Fruit fly (Drosophila melanogaster) whole organism, embryonic: ENCODE measurements around the gene CG9662.

Experiments
- ATbp ChIP-seq: fragments of 200-800 bp; sonication (Bioruptor generic); optimal IDR thresholded peaks from 2 replicates; lab custom pipeline; 2017; ENCODE audit warnings: missing biosample characterization, mild to moderate bottlenecking, missing genetic modification characterization, missing genetic modification reagents
- Aef1 ChIP-seq: fragments of 200-800 bp; sonication (Bioruptor generic); IDR thresholded peaks from 3 replicates; pipeline ENCODE4 v1.3.6; 2022; ENCODE audit warnings: missing biosample characterization, missing genetic modification characterization
- Atf-2 ChIP-seq: fragments of 200-800 bp; sonication (Bioruptor generic); optimal IDR thresholded peaks from 2 replicates; lab custom pipeline; 2016; ENCODE audit warnings: missing biosample characterization, missing genetic modification characterization
- CG10147 ChIP-seq: fragments of 200-800 bp; sonication (Bioruptor generic); optimal IDR thresholded peaks from 2 replicates; lab custom pipeline; 2019; ENCODE audit warnings: missing biosample characterization, mild to moderate bottlenecking, missing genetic modification characterization, moderate library complexity
- CG10209 ChIP-seq: fragments of 200-800 bp; sonication (Bioruptor generic); optimal IDR thresholded peaks from 3 replicates; lab custom pipeline; 2017; ENCODE audit warnings: missing biosample characterization, mild to moderate bottlenecking, missing genetic modification characterization, missing genetic modification reagents
- CG10979 ChIP-seq: fragments of 200-800 bp; sonication (Bioruptor generic); optimal IDR thresholded peaks from 2 replicates; lab custom pipeline; 2018; ENCODE audit warnings: missing biosample characterization, mild to moderate bottlenecking, missing genetic modification characterization, moderate library complexity
- CG11247 ChIP-seq: fragments of 200-800 bp; sonication (Bioruptor generic); IDR thresholded peaks from 2 replicates; pipeline ENCODE4 v1.3.6; 2022; ENCODE audit warnings: missing biosample characterization, missing genetic modification characterization
- CG12236 ChIP-seq: fragments of 200-800 bp; sonication (Bioruptor generic); optimal IDR thresholded peaks from 2 replicates; lab custom pipeline; 2016; ENCODE audit warnings: missing biosample characterization, missing genetic modification characterization
- CG12659 ChIP-seq: fragments of 200-800 bp; sonication (Bioruptor generic); optimal IDR thresholded peaks from 3 replicates; lab custom pipeline; 2017; ENCODE audit warnings: mild to moderate bottlenecking, missing biosample characterization, missing genetic modification reagents, missing genetic modification characterization
- CG13287 ChIP-seq: fragments of 200-800 bp; sonication (Bioruptor generic); IDR thresholded peaks from 2 replicates; pipeline ENCODE4 v1.3.6; 2022; ENCODE audit warnings: missing biosample characterization, missing genetic modification characterization; ENCODE audit not compliant: partially characterized antibody
- CG1529 ChIP-seq: fragments of 200-800 bp; sonication (Bioruptor generic); optimal IDR thresholded peaks from 3 replicates; lab custom pipeline; 2018; ENCODE audit warnings: missing biosample characterization, missing genetic modification characterization
- CG15696 ChIP-seq: fragments of 200-800 bp; sonication (Bioruptor generic); optimal IDR thresholded peaks from 2 replicates; lab custom pipeline; 2019; ENCODE audit warnings: missing biosample characterization, mild to moderate bottlenecking, missing genetic modification characterization, moderate library complexity
- CG1832 ChIP-seq: fragments of 200-800 bp; sonication (Bioruptor generic); optimal IDR thresholded peaks from 2 replicates; lab custom pipeline; 2017; ENCODE audit warnings: missing biosample characterization, mild to moderate bottlenecking, missing genetic modification characterization, inconsistent platforms
- CG18476 ChIP-seq: fragments of 200-800 bp; sonication (Bioruptor generic); optimal IDR thresholded peaks from 2 replicates; lab custom pipeline; 2016; ENCODE audit warnings: missing biosample characterization, mild to moderate bottlenecking, missing genetic modification characterization
- CG2875 ChIP-seq: fragments of 200-800 bp; sonication (Bioruptor generic); optimal IDR thresholded peaks from 2 replicates; lab custom pipeline; 2017; ENCODE audit warnings: missing biosample characterization, mild to moderate bottlenecking, missing genetic modification characterization, missing genetic modification reagents
- CG3163 ChIP-seq: fragments of 200-800 bp; sonication (Bioruptor generic); optimal IDR thresholded peaks from 3 replicates; lab custom pipeline; 2016; ENCODE audit warnings: missing biosample characterization, missing genetic modification characterization
- CG5953 ChIP-seq: fragments of 200-800 bp; sonication (Bioruptor generic); IDR thresholded peaks from 2 replicates; pipeline ENCODE4 v1.3.6; 2022; ENCODE audit warnings: missing biosample characterization, missing genetic modification characterization
- CG6854 ChIP-seq: fragments of 200-800 bp; sonication (Bioruptor generic); optimal IDR thresholded peaks from 3 replicates; lab custom pipeline; 2017; ENCODE audit warnings: missing biosample characterization, mild to moderate bottlenecking, missing genetic modification characterization
- CG7786 ChIP-seq: fragments of 200-800 bp; sonication (Bioruptor generic); optimal IDR thresholded peaks from 2 replicates; lab custom pipeline; 2016; ENCODE audit warnings: missing biosample characterization, missing genetic modification characterization
- CG7839 ChIP-seq: fragments of 200-800 bp; sonication (Bioruptor generic); optimal IDR thresholded peaks from 3 replicates; lab custom pipeline; 2018; ENCODE audit warnings: missing biosample characterization, mild to moderate bottlenecking, missing genetic modification characterization, moderate library complexity
- CG8089 ChIP-seq: fragments of 200-800 bp; sonication (Bioruptor generic); optimal IDR thresholded peaks from 3 replicates; lab custom pipeline; 2016; ENCODE audit warnings: missing biosample characterization, missing genetic modification characterization
- CG8944 ChIP-seq: fragments of 200-800 bp; sonication (Bioruptor generic); optimal IDR thresholded peaks from 3 replicates; lab custom pipeline; 2016; ENCODE audit warnings: missing biosample characterization, missing genetic modification characterization
- CoRest ChIP-seq: fragments of 200-800 bp; sonication (Bioruptor generic); optimal IDR thresholded peaks from 3 replicates; lab custom pipeline; 2018; ENCODE audit warnings: missing biosample characterization, mild to moderate bottlenecking, missing genetic modification characterization, moderate library complexity
- D19A ChIP-seq: fragments of 200-800 bp; optimal IDR thresholded peaks from 3 replicates; lab custom pipeline; 2019; ENCODE audit warnings: missing biosample characterization, mild to moderate bottlenecking, missing genetic modification characterization, moderate library complexity
- HLH3B ChIP-seq: fragments of 200-800 bp; sonication (Bioruptor generic); IDR thresholded peaks from 2 replicates; pipeline ENCODE4 v1.3.6; 2022; ENCODE audit warnings: missing biosample characterization, missing genetic modification characterization
- Hmx ChIP-seq: fragments of 200-800 bp; sonication (Bioruptor generic); optimal IDR thresholded peaks from 2 replicates; lab custom pipeline; 2016; ENCODE audit warnings: missing biosample characterization, missing genetic modification characterization
- MESR4 ChIP-seq: fragments of 200-800 bp; sonication (Bioruptor generic); optimal IDR thresholded peaks from 2 replicates; lab custom pipeline; 2018; ENCODE audit warnings: missing biosample characterization, mild to moderate bottlenecking, missing genetic modification characterization, moderate library complexity
- NK7.1 ChIP-seq: fragments of 200-800 bp; sonication (Bioruptor generic); optimal IDR thresholded peaks from 3 replicates; lab custom pipeline; 2016; ENCODE audit warnings: missing biosample characterization, missing genetic modification characterization
- NfI ChIP-seq: fragments of 200-800 bp; sonication (Bioruptor generic); optimal IDR thresholded peaks from 3 replicates; lab custom pipeline; 2018; ENCODE audit warnings: missing biosample characterization, mild to moderate bottlenecking, missing genetic modification characterization, moderate library complexity
- Side ChIP-seq: fragments of 200-800 bp; sonication (Bioruptor generic); optimal IDR thresholded peaks from 2 replicates; lab custom pipeline; 2016; ENCODE audit warnings: missing biosample characterization, missing genetic modification characterization
- Taf1 ChIP-seq: fragments of 200-800 bp; sonication (Bioruptor generic); IDR thresholded peaks from 2 replicates; pipeline ENCODE4 v1.3.6; 2022; ENCODE audit warnings: missing biosample characterization, missing genetic modification characterization
- Trl ChIP-seq, 3 experiments: fragments of >200 bp in 2 of 3; fragments of 200-800 bp in 1 of 3; sonication (Bioruptor generic) in 1 of 3; optimal IDR thresholded peaks; 2 replicates in 1 of 3; 3 replicates in 2 of 3; lab custom pipeline; 2016 to 2017; ENCODE audit warnings: missing biosample characterization in 1 of 3, missing genetic modification characterization in 1 of 3
- dpn ChIP-seq, 2 experiments: fragments of 200-800 bp; sonication (Bioruptor generic); optimal IDR thresholded peaks; 3 replicates each; lab custom pipeline; 2016; ENCODE audit warnings: missing biosample characterization in 2 of 2, missing genetic modification characterization in 2 of 2
- dysf ChIP-seq: fragments of 200-800 bp; sonication (Bioruptor generic); IDR thresholded peaks from 3 replicates; pipeline ENCODE4 v1.3.6; 2022; ENCODE audit warnings: missing biosample characterization, missing genetic modification characterization
- fd96Cb ChIP-seq: fragments of 200-800 bp; sonication (Bioruptor generic); optimal IDR thresholded peaks from 2 replicates; lab custom pipeline; 2018; ENCODE audit warnings: missing biosample characterization, mild to moderate bottlenecking, missing genetic modification characterization, moderate library complexity
- gem ChIP-seq: fragments of 200-800 bp; sonication (Bioruptor generic); optimal IDR thresholded peaks from 2 replicates; lab custom pipeline; 2019; ENCODE audit warnings: missing biosample characterization, mild to moderate bottlenecking, missing genetic modification characterization, moderate library complexity
- grau ChIP-seq: fragments of 200-800 bp; optimal IDR thresholded peaks from 3 replicates; lab custom pipeline; 2019; ENCODE audit warnings: missing biosample characterization, mild to moderate bottlenecking, missing genetic modification characterization, moderate library complexity
- lmd ChIP-seq: fragments of 200-800 bp; sonication (Bioruptor generic); IDR thresholded peaks from 2 replicates; pipeline ENCODE4 v1.3.6; 2022; ENCODE audit warnings: missing biosample characterization, missing genetic modification characterization
- lov ChIP-seq, 2 experiments: fragments of 200-800 bp in 1 of 2; fragments of >200 bp in 1 of 2; sonication (Bioruptor generic) in 1 of 2; IDR thresholded peaks in 1 of 2; optimal IDR thresholded peaks in 1 of 2; 2 replicates in 1 of 2; 3 replicates in 1 of 2; pipeline versions ENCODE4 v1.3.6 to Lab custom; 2017 to 2022; ENCODE audit warnings: missing biosample characterization in 1 of 2, missing genetic modification characterization in 1 of 2
- mld ChIP-seq: fragments of 200-800 bp; sonication (Bioruptor generic); IDR thresholded peaks from 3 replicates; pipeline ENCODE4 v1.3.6; 2022; ENCODE audit warnings: missing biosample characterization, missing genetic modification characterization; ENCODE audit not compliant: partially characterized antibody
- nau ChIP-seq: fragments of 200-800 bp; sonication (Bioruptor generic); optimal IDR thresholded peaks from 3 replicates; lab custom pipeline; 2017; ENCODE audit warnings: missing biosample characterization, mild to moderate bottlenecking, missing genetic modification characterization, missing genetic modification reagents
- tgo ChIP-seq: fragments of 200-800 bp; sonication (Bioruptor generic); IDR thresholded peaks from 3 replicates; pipeline ENCODE4 v1.3.6; 2022; ENCODE audit warnings: missing biosample characterization, missing genetic modification characterization
- tna ChIP-seq: fragments of 200-800 bp; sonication (Bioruptor generic); IDR thresholded peaks from 2 replicates; pipeline ENCODE4 v1.3.6; 2022; ENCODE audit warnings: missing biosample characterization, missing genetic modification characterization; ENCODE audit not compliant: partially characterized antibody
- toy ChIP-seq: fragments of 200-800 bp; sonication (Bioruptor generic); IDR thresholded peaks from 2 replicates; pipeline ENCODE4 v1.3.6; 2022; ENCODE audit warnings: missing biosample characterization, missing genetic modification characterization
- twi ChIP-seq: fragments of 200-800 bp; optimal IDR thresholded peaks from 2 replicates; lab custom pipeline; 2019; ENCODE audit warnings: missing biosample characterization, mild to moderate bottlenecking, missing genetic modification characterization, moderate library complexity
- tx ChIP-seq: fragments of 200-800 bp; sonication (Bioruptor generic); optimal IDR thresholded peaks from 2 replicates; lab custom pipeline; 2016; ENCODE audit warnings: missing biosample characterization, missing genetic modification characterization
- vvl ChIP-seq: fragments of 200-800 bp; sonication (Bioruptor generic); IDR thresholded peaks from 2 replicates; pipeline ENCODE4 v1.3.6; 2022; ENCODE audit warnings: missing biosample characterization, missing genetic modification characterization
- zfh2 ChIP-seq: fragments of 200-800 bp; sonication (Bioruptor generic); optimal IDR thresholded peaks from 2 replicates; lab custom pipeline; 2016; ENCODE audit warnings: missing biosample characterization, missing genetic modification characterization

CG9662 gene

DNA sequence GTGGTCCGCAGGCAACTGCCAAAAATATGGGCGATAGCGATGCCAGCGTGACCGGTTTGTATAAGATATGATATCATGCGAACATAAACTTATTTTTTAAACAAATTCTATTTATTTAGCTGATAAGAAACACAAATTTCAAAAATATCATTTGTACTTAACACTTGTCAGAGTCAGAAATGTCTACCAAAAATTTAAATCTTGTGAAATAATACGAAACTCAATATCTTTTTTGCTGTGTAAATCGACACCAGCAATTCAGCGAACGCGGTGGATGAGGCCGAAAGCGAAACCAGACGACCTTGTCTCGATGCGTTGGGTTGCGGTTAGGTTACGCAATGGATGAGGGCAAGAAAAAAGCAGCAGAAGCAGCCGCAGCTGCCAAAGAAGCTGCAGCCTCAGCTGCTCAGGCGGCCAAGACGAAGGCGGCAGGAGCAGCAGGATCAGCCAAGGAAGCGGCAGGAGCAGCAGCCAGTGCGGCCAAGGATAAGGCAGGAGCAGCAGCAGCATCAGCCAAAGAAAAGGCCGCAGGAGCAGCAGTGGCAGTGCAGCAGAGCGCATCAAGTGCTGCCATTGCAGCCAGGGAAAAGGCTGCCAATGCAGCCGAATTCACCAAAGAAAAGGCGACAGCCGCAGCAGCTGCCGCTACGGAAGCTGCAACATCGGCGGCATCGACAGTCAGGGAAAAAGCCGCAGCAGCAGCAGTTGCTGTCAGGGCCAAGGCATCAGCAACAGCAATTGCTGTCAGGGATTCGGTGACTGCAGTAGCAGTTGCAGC is 40.2 kb upstream of the CG9662 start, which contains the start of gene CG31952 (continued):
- TF ChIP-seq NfI (GFP tag; lab: Kevin White, UChicago) (no peak), CG3163 (GFP tag; lab: Kevin White, UChicago) (no peak), NK7.1 (GFP tag; lab: Kevin White, UChicago) (no peak), dpn (GFP tag; optimal IDR thresholded peaks at IDR 0.05; lab: Kevin White, UChicago) (no peak), CG10979 (tag; lab: Kevin White, UChicago) (no peak), Aef1 (GFP tag; lab: Robert Waterston, UW) (peak; percentile 49; the same call in 2 of the 3 replicates), CG2875 (GFP tag; lab: Kevin White, UChicago) (no peak), Hmx (GFP tag; lab: Kevin White, UChicago) (no peak), CG10209 (GFP tag; lab: Kevin White, UChicago) (no peak), CG1832 (GFP tag; lab: Kevin White, UChicago) (no peak), tx (GFP tag; lab: Kevin White, UChicago) (no peak), CG12659 (GFP tag; lab: Kevin White, UChicago) (no peak), CG8944 (GFP tag; lab: Kevin White, UChicago) (no peak), gem (tag; lab: Kevin White, UChicago) (peak; percentile 21), CG7839 (tag; lab: Kevin White, UChicago) (peak; percentile 32), MESR4 (GFP tag; lab: Kevin White, UChicago) (no peak), toy (GFP tag; lab: Robert Waterston, UW) (no peak), lov (optimal IDR thresholded peaks at IDR 0.05; lab: Kevin White, UChicago) (no peak), lov (GFP tag; IDR thresholded peaks at IDR 0.05; lab: Robert Waterston, UW) (no peak), tna (GFP tag; lab: Robert Waterston, UW) (no peak), Trl (optimal IDR thresholded peaks at IDR 0.05; lab: Kevin White, UChicago) (no peak), Trl (GFP tag; optimal IDR thresholded peaks at IDR 0.05; lab: Kevin White, UChicago) (no peak), HLH3B (no peak), twi (tag; lab: Kevin White, UChicago) (no peak), CG10147 (no peak), fd96Cb (no peak), lmd (GFP tag; lab: Robert Waterston, UW) (0 out of 2 replicates have a peak, but pooled peaks have one; percentile 6), tgo (GFP tag; lab: Robert Waterston, UW) (no peak), CG15696 (tag; lab: Kevin White, UChicago) (no peak), Taf1 (GFP tag; lab: Robert Waterston, UW) (no peak), zfh2 (GFP tag; lab: Kevin White, UChicago) (no peak), CG8089 (GFP tag; lab: Kevin White, UChicago) (no peak), CG5953 (0 out of 2 replicates have a peak, but pooled peaks have one; percentile 5), ATbp (no peak), vvl (GFP tag; lab: Robert Waterston, UW) (no peak), CG18476 (GFP tag; lab: Kevin White, UChicago) (no peak), Atf-2 (GFP tag; lab: Kevin White, UChicago) (no peak), nau (no peak), CG13287 (GFP tag; lab: Robert Waterston, UW) (no peak), grau (tag; lab: Kevin White, UChicago) (peak; percentile 37), CG7786 (no peak), D19A (no peak), dysf (GFP tag; lab: Robert Waterston, UW) (0 out of 3 replicates have a peak, but pooled peaks have one; percentile 7), CG12236 (GFP tag; lab: Kevin White, UChicago) (no peak), CoRest (peak; percentile 17), Side (no peak), CG1529 (no peak), CG11247 (GFP tag; lab: Robert Waterston, UW) (no peak), mld (GFP tag; lab: Robert Waterston, UW) (no peak), CG6854 (no peak)
